Worm (Caenorhabditis elegans) whole organism, L4 larva: ENCODE data around the gene K09E3.7.
"Not testable (repeated sequence)": the region's sequence is repeated elsewhere in the genome, so short reads cannot be mapped to it uniquely, and the experiment has no call there.

Experiments
- D1046.2 ChIP-seq: fragments of 200-800 bp; sonication (Bioruptor generic); IDR thresholded peaks from 2 replicates; pipeline ENCODE4 v1.3.6; 2022; ENCODE audit warnings: missing genetic modification characterization, missing compliant biosample characterization
- F10B5.3 ChIP-seq: sonication (generic microtip); optimal IDR thresholded peaks from 2 replicates; lab custom pipeline; 2016; ENCODE audit warnings: mild to moderate bottlenecking, missing genetic modification characterization, missing compliant biosample characterization
- F26F4.8 ChIP-seq: fragments of 200-800 bp; sonication (Bioruptor generic); conservative IDR thresholded peaks from 2 replicates; pipeline ENCODE4 v1.3.6; 2022; ENCODE audit warnings: missing genetic modification characterization, missing compliant biosample characterization
- F37D6.2 ChIP-seq: sonication (generic microtip); optimal IDR thresholded peaks from 2 replicates; lab custom pipeline; 2016; ENCODE audit warnings: mild to moderate bottlenecking, missing genetic modification characterization, missing compliant biosample characterization
- R02D3.7 ChIP-seq: fragments of 150-350 bp; sonication (generic microtip); optimal IDR thresholded peaks from 3 replicates; lab custom pipeline; 2014; ENCODE audit warnings: missing biosample characterization, missing genetic modification characterization
- ZK337.2 ChIP-seq: fragments of 200-800 bp; sonication (Bioruptor generic); IDR thresholded peaks from 2 replicates; pipeline ENCODE4 v1.3.6; 2022; ENCODE audit warnings: missing genetic modification reagents, missing genetic modification characterization, missing compliant biosample characterization
- ZK546.5 ChIP-seq, 2 experiments: sonication (generic microtip); optimal IDR thresholded peaks; 2 replicates each; lab custom pipeline; 2017; ENCODE audit warnings: missing biosample characterization in 2 of 2, missing genetic modification characterization in 2 of 2
- aha-1 ChIP-seq: fragments of 150-350 bp; peaks from one replicate; lab custom pipeline; 2014; ENCODE audit warnings: missing biosample characterization, missing genetic modification characterization
- aly-2 ChIP-seq: sonication (generic microtip); optimal IDR thresholded peaks from 2 replicates; lab custom pipeline; 2018; ENCODE audit warnings: missing biosample characterization, missing genetic modification characterization
- ceh-28 ChIP-seq: fragments of 150-350 bp; optimal IDR thresholded peaks from 2 replicates; lab custom pipeline; 2014; ENCODE audit warnings: missing biosample characterization, missing genetic modification reagents, missing genetic modification characterization
- ceh-62 ChIP-seq: sonication (generic microtip); optimal IDR thresholded peaks from 2 replicates; lab custom pipeline; 2017; ENCODE audit warnings: missing biosample characterization, missing genetic modification characterization
- cey-2 ChIP-seq: sonication (generic microtip); optimal IDR thresholded peaks from 3 replicates; lab custom pipeline; 2017; ENCODE audit warnings: missing genetic modification characterization, mild to moderate bottlenecking, missing compliant biosample characterization, antibody characterized with exemption, borderline replicate concordance; ENCODE audit not compliant: insufficient read depth
- ctbp-1 ChIP-seq: fragments of 200-800 bp; sonication (Bioruptor generic); IDR thresholded peaks from 2 replicates; pipeline ENCODE4 v1.3.6; 2022; ENCODE audit warnings: missing genetic modification reagents, missing genetic modification characterization, missing compliant biosample characterization
- daf-19 ChIP-seq: fragments of 200-800 bp; sonication (Bioruptor generic); conservative IDR thresholded peaks from 2 replicates; pipeline ENCODE4 v1.3.6; 2022; ENCODE audit warnings: missing genetic modification characterization, missing compliant biosample characterization
- dpl-1 ChIP-seq: fragments of 150-350 bp; optimal IDR thresholded peaks from 2 replicates; lab custom pipeline; 2014; ENCODE audit warnings: missing biosample characterization, missing genetic modification reagents, missing genetic modification characterization
- duxl-1 ChIP-seq: sonication (generic microtip); optimal IDR thresholded peaks from 2 replicates; lab custom pipeline; 2016; ENCODE audit warnings: mild to moderate bottlenecking, missing genetic modification characterization, moderate library complexity, missing compliant biosample characterization; ENCODE audit not compliant: poor library complexity
- dve-1 ChIP-seq: sonication (generic microtip); optimal IDR thresholded peaks from 2 replicates; lab custom pipeline; 2017; ENCODE audit warnings: antibody characterized with exemption, mild to moderate bottlenecking, missing genetic modification characterization, missing compliant biosample characterization; ENCODE audit not compliant: insufficient read depth
- gei-8 ChIP-seq: fragments of 200-800 bp; sonication (Bioruptor generic); optimal IDR thresholded peaks from 2 replicates; lab custom pipeline; 2018; ENCODE audit warnings: mild to moderate bottlenecking, missing genetic modification characterization, missing compliant biosample characterization
- hlh-30 ChIP-seq: sonication (generic microtip); optimal IDR thresholded peaks from 2 replicates; lab custom pipeline; 2017; ENCODE audit warnings: antibody characterized with exemption, mild to moderate bottlenecking, missing genetic modification characterization, missing compliant biosample characterization; ENCODE audit not compliant: insufficient read depth
- lin-13 ChIP-seq: fragments of 150-350 bp; optimal IDR thresholded peaks from 2 replicates; lab custom pipeline; 2014; ENCODE audit warnings: missing biosample characterization, missing genetic modification reagents, missing genetic modification characterization
- lin-15B ChIP-seq: fragments of 150-350 bp; sonication (generic microtip); optimal IDR thresholded peaks from 3 replicates; lab custom pipeline; 2014; ENCODE audit warnings: missing biosample characterization, missing genetic modification characterization
- lir-3 ChIP-seq: sonication (generic microtip); optimal IDR thresholded peaks from 2 replicates; lab custom pipeline; 2016; ENCODE audit warnings: mild to moderate bottlenecking, missing genetic modification characterization, missing compliant biosample characterization
- mdt-29 ChIP-seq: fragments of 200-800 bp; sonication (Bioruptor generic); IDR thresholded peaks from 2 replicates; pipeline ENCODE4 v1.3.6; 2022; ENCODE audit warnings: missing genetic modification reagents, missing genetic modification characterization, missing compliant biosample characterization
- nhr-10 ChIP-seq: fragments of 150-350 bp; optimal IDR thresholded peaks from 2 replicates; lab custom pipeline; 2014; ENCODE audit warnings: missing biosample characterization, missing genetic modification characterization
- nhr-102 ChIP-seq: sonication (generic microtip); optimal IDR thresholded peaks from 2 replicates; lab custom pipeline; 2016; ENCODE audit warnings: mild to moderate bottlenecking, missing genetic modification characterization, moderate library complexity, missing compliant biosample characterization
- nhr-28 ChIP-seq: fragments of 150-350 bp; optimal IDR thresholded peaks from 2 replicates; lab custom pipeline; 2014; ENCODE audit warnings: missing biosample characterization, missing genetic modification characterization
- nhr-41 ChIP-seq: fragments of 200-800 bp; sonication (Bioruptor generic); IDR thresholded peaks from 2 replicates; pipeline ENCODE4 v1.3.6; 2022; ENCODE audit warnings: missing genetic modification reagents, missing genetic modification characterization, missing compliant biosample characterization
- nhr-48 ChIP-seq: sonication (generic microtip); optimal IDR thresholded peaks from 2 replicates; lab custom pipeline; 2016; ENCODE audit warnings: mild to moderate bottlenecking, missing genetic modification characterization, missing compliant biosample characterization
- nhr-6 ChIP-seq: fragments of 150-350 bp; optimal IDR thresholded peaks from 2 replicates; lab custom pipeline; 2014; ENCODE audit warnings: missing biosample characterization, missing genetic modification characterization
- php-3 ChIP-seq: fragments of 200-800 bp; sonication (Bioruptor generic); IDR thresholded peaks from 2 replicates; pipeline ENCODE4 v1.3.6; 2022; ENCODE audit warnings: missing genetic modification reagents, missing genetic modification characterization, missing compliant biosample characterization
- saeg-2 ChIP-seq: fragments of 200-800 bp; sonication (Bioruptor generic); IDR thresholded peaks from 2 replicates; pipeline ENCODE4 v1.3.6; 2022; ENCODE audit warnings: missing genetic modification reagents, missing genetic modification characterization, missing compliant biosample characterization
- skn-1 ChIP-seq: fragments of 150-350 bp; optimal IDR thresholded peaks from 2 replicates; lab custom pipeline; 2014; ENCODE audit warnings: missing biosample characterization, missing genetic modification characterization
- snpc-1.2 ChIP-seq: fragments of 200-800 bp; sonication (Bioruptor generic); IDR thresholded peaks from 2 replicates; pipeline ENCODE4 v1.3.6; 2022; ENCODE audit warnings: missing genetic modification reagents, missing genetic modification characterization, missing compliant biosample characterization
- spr-1 ChIP-seq: sonication (generic microtip); optimal IDR thresholded peaks from 2 replicates; lab custom pipeline; 2016; ENCODE audit warnings: mild to moderate bottlenecking, missing genetic modification characterization, missing compliant biosample characterization
- vab-7 ChIP-seq: fragments of 200-800 bp; sonication (Bioruptor generic); IDR thresholded peaks from 2 replicates; pipeline ENCODE4 v1.3.6; 2022; ENCODE audit warnings: missing genetic modification reagents, missing genetic modification characterization, missing compliant biosample characterization
- zip-11 ChIP-seq: fragments of 200-800 bp; sonication (Bioruptor generic); IDR thresholded peaks from 2 replicates; pipeline ENCODE4 v1.3.6; 2022; ENCODE audit warnings: missing genetic modification characterization, missing compliant biosample characterization

Gene K09E3.7

ce11 chrX:17117359-17117758 is 17.0 kb downstream of the K09E3.7 start, which contains the start of gene K09E3.2:
Gene K09E3.2, plus strand, starts transcription at chrX:17117659.
- TF ChIP-seq F10B5.3 (tag; lab: Kevin White, UChicago); mdt-29 (GFP tag; lab: Robert Waterston, UW); daf-19 (GFP tag; lab: Robert Waterston, UW): not testable (repeated sequence)

- TF ChIP-seq ZK337.2: no peak
- TF ChIP-seq ceh-28 (tag; lab: Kevin White, UChicago): no peak
- no peak for TF ChIP-seq duxl-1 (tag; lab: Kevin White, UChicago)
- no peak for TF ChIP-seq nhr-6 (tag; lab: Kevin White, UChicago)
- TF ChIP-seq lir-3: no peak
- TF ChIP-seq, all 104 proteins: peak for 0
These were observed 19.2 kb downstream of the K09E3.7 start, which contains the start of gene lido-6 for ce11 chrX:17115089-17115488. Gene lido-6, minus strand, starts transcription at chrX:17115189.

- no peak for TF ChIP-seq dpl-1 (GFP tag; lab: Kevin White, UChicago)
- no peak for TF ChIP-seq D1046.2 (GFP tag; lab: Robert Waterston, UW)
- no peak for TF ChIP-seq nhr-41 (GFP tag; lab: Robert Waterston, UW)
- TF ChIP-seq lin-13 (GFP tag; lab: Kevin White, UChicago): no peak
- TF ChIP-seq nhr-102 (tag; lab: Kevin White, UChicago): no peak
- no peak for TF ChIP-seq ZK546.5 (tag; optimal IDR thresholded peaks at IDR 0.05; lab: Kevin White, UChicago)
- no peak for TF ChIP-seq php-3 (GFP tag; lab: Robert Waterston, UW)
- no peak for TF ChIP-seq lin-15B (tag; lab: Kevin White, UChicago)
- no peak for TF ChIP-seq zip-11 (GFP tag; lab: Robert Waterston, UW)
- no peak for TF ChIP-seq dve-1
- TF ChIP-seq hlh-30 (tag; lab: Kevin White, UChicago): no peak
- no peak for TF ChIP-seq spr-1 (tag; lab: Kevin White, UChicago)
- no peak for TF ChIP-seq nhr-28
- TF ChIP-seq vab-7: no peak
- TF ChIP-seq skn-1 (tag; lab: Kevin White, UChicago): no peak
These were observed 23.8 kb downstream of the K09E3.7 start, which contains the start of gene lido-5 for ce11 chrX:17110555-17110954. Gene lido-5, minus strand, starts transcription at chrX:17110655.

- no peak for TF ChIP-seq F37D6.2 (tag; lab: Kevin White, UChicago)
- no peak for TF ChIP-seq dpl-1 (GFP tag; lab: Kevin White, UChicago)
- TF ChIP-seq saeg-2 (GFP tag; lab: Robert Waterston, UW): no peak
- TF ChIP-seq ctbp-1: no peak
- no peak for TF ChIP-seq F10B5.3 (tag; lab: Kevin White, UChicago)
- TF ChIP-seq nhr-48 (tag; lab: Kevin White, UChicago): no peak
- no peak for TF ChIP-seq aly-2 (tag; lab: Kevin White, UChicago)
- TF ChIP-seq spr-1 (tag; lab: Kevin White, UChicago): no peak
- no peak for TF ChIP-seq ceh-62
- no peak for TF ChIP-seq snpc-1.2 (GFP tag; lab: Robert Waterston, UW)
- TF ChIP-seq lin-15B (tag; lab: Kevin White, UChicago): no peak
- TF ChIP-seq R02D3.7 (tag; lab: Kevin White, UChicago): no peak
- TF ChIP-seq F26F4.8 (GFP tag; lab: Robert Waterston, UW): no peak
- TF ChIP-seq nhr-10 (tag; lab: Kevin White, UChicago): no peak
- TF ChIP-seq gei-8 (GFP tag; lab: Kevin White, UChicago): no peak
- no peak for TF ChIP-seq cey-2 (tag; lab: Kevin White, UChicago)
- TF ChIP-seq aha-1: no peak
- TF ChIP-seq daf-19 (GFP tag; lab: Robert Waterston, UW): no peak
These were observed 26.7 kb downstream of the K09E3.7 start, which contains the start of gene lido-4 for ce11 chrX:17107670-17108069. Gene lido-4, minus strand, starts transcription at chrX:17107770.
